Fruit fly (Drosophila melanogaster): ENCODE data around the gene CG14132.

Gene CG14132

DNA sequence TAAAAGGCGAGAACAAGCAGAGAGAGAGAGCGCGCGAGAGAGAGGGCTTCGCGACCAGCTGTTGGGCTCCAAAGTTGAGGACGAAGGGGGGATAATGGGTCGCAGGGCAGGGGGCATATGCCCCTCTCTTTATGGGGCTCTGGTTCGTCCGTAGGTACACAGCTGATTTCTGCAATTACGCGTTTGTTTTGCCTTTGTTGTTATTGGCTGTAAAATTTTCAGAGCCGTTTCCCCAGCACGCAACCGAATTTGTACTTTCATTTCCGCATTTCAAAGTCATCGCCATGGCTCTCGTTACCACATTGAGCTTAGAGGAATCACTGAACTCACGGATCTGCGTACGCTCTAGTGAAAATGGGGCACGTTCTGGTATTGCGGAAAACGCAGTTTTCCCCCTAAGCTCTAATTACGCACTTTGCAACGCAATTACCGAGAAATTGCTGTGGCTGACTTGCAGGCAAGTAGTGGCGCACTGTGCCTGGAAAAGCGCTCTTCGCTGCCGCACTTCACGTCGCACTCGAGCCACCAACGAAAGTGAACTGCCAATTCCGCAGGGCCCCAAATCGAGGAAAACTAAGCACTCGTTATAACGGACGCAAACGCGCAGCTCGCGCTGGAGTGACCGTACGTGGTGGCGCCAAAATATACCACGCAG lies 7.0 kb downstream of the CG14132 start, which contains the start of gene CG11658 (continued):
- TF ChIP-seq Mrtf (GFP tag; IDR thresholded peaks at IDR 0.05) (no peak), pfk (GFP tag; optimal IDR thresholded peaks at IDR 0.05) (no peak), Vsx1 (GFP tag; optimal IDR thresholded peaks at IDR 0.05) (no peak), CG5180 (GFP tag; optimal IDR thresholded peaks at IDR 0.05) (peak; percentile 22), crc (GFP tag; optimal IDR thresholded peaks at IDR 0.05) (no peak), CG10209 (GFP tag; optimal IDR thresholded peaks at IDR 0.05) (no peak), Six4 (GFP tag; optimal IDR thresholded peaks at IDR 0.05) (no peak), CG4404 (GFP tag; IDR thresholded peaks at IDR 0.05) (no peak), CG11504 (tag; optimal IDR thresholded peaks at IDR 0.05) (no peak), GATAe (GFP tag; conservative IDR thresholded peaks at IDR 0.05) (no peak), Dref (GFP tag; IDR thresholded peaks at IDR 0.05) (no peak), Sin3A (optimal IDR thresholded peaks at IDR 0.05) (no peak), inv (GFP tag; IDR thresholded peaks at IDR 0.05; ENCODE audit: partially characterized antibody) (peak; percentile 33; the same call in 1 of the 2 replicates), gt (GFP tag; IDR thresholded peaks at IDR 0.05) (no peak), disco-r (GFP tag; optimal IDR thresholded peaks at IDR 0.05) (no peak), sug (tag; optimal IDR thresholded peaks at IDR 0.05) (peak; percentile 15), bigmax (GFP tag; optimal IDR thresholded peaks at IDR 0.05) (no peak), CG17361 (GFP tag; IDR thresholded peaks at IDR 0.05) (no peak; the same call in 2 of the 3 replicates), CG7786 (GFP tag; optimal IDR thresholded peaks at IDR 0.05) (no peak), ab (GFP tag; optimal IDR thresholded peaks at IDR 0.05) (no peak), CG3995 (GFP tag; optimal IDR thresholded peaks at IDR 0.05) (no peak), mld (GFP tag; IDR thresholded peaks at IDR 0.05; ENCODE audit: partially characterized antibody) (no peak), sim (GFP tag; IDR thresholded peaks at IDR 0.05) (no peak), YL-1 (GFP tag; optimal IDR thresholded peaks at IDR 0.05) (peak; percentile 10), Dfd (GFP tag; optimal IDR thresholded peaks at IDR 0.05) (no peak), grn (GFP tag; optimal IDR thresholded peaks at IDR 0.05) (no peak), Taf1 (GFP tag; IDR thresholded peaks at IDR 0.05) (no peak), nerfin-1 (tag; optimal IDR thresholded peaks at IDR 0.05) (no peak), Ssrp (tag; optimal IDR thresholded peaks at IDR 0.05) (no peak), CG10654 (GFP tag; optimal IDR thresholded peaks at IDR 0.05) (no peak), ATbp (GFP tag; optimal IDR thresholded peaks at IDR 0.05) (peak; percentile 2), CG7928 (GFP tag; optimal IDR thresholded peaks at IDR 0.05) (no peak), CG3847 (GFP tag; IDR thresholded peaks at IDR 0.05) (no peak), CG3281 (GFP tag; optimal IDR thresholded peaks at IDR 0.05) (peak; percentile 5), h (optimal IDR thresholded peaks at IDR 0.05) (no peak), knrl (GFP tag; IDR thresholded peaks at IDR 0.05; ENCODE audit: partially characterized antibody) (no peak), CG9437 (GFP tag; optimal IDR thresholded peaks at IDR 0.05) (no peak), CG16779 (GFP tag; IDR thresholded peaks at IDR 0.05) (peak; percentile 65; the same call in 1 of the 2 replicates), Poxn (GFP tag; IDR thresholded peaks at IDR 0.05) (no peak), CG14050 (GFP tag; IDR thresholded peaks at IDR 0.05) (no peak; the same call in 2 of the 3 replicates), HLH4C (GFP tag; IDR thresholded peaks at IDR 0.05; ENCODE audit: partially characterized antibody) (no peak), pho (GFP tag; optimal IDR thresholded peaks at IDR 0.05) (no peak), CG11695 (GFP tag; IDR thresholded peaks at IDR 0.05) (0 out of 3 replicates have a peak, but pooled peaks have one; percentile 13), Usf (GFP tag; optimal IDR thresholded peaks at IDR 0.05) (no peak), CG4424 (GFP tag; optimal IDR thresholded peaks at IDR 0.05) (no peak), CG10366 (GFP tag; IDR thresholded peaks at IDR 0.05) (no peak), pzg (GFP tag; optimal IDR thresholded peaks at IDR 0.05) (no peak), CG7745 (tag; optimal IDR thresholded peaks at IDR 0.05) (no peak), fd3F (GFP tag; optimal IDR thresholded peaks at IDR 0.05) (no peak), phol (tag; optimal IDR thresholded peaks at IDR 0.05) (no peak), mam (GFP tag; optimal IDR thresholded peaks at IDR 0.05) (no peak)

Measured in whole organism, embryonic.